Fruit fly (Drosophila melanogaster): Measurements from ENCODE around the gene Jon25Bii.
A peak's percentile ranks its signal among the peaks of the same experiment; 100 is the strongest.

Jon25Bii gene

DNA sequence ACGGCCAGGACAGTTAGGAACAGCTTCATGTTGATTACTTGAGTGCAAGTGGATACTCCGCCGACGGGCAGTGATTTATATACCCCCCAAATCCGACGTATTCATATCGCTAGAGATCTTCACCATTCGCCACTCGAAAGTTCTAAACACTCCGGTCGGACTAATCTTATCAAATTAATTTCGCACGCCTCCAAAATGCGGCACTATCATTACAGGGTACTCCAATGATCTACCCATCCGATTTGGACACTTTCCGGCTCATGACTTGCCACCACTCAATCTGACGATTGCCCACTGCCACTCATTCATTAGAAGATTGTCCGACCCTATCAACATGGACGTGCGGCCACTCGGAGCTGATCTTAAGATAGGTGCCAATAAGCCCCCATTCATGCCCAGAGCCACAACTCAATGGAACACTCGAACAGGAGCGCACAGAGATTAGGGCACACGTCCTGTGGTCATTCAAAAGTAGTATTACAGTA is at the start of gene Jon25Bii:
TSS of gene Jon25Bii (minus strand) at position 51 of the 485 bp plus-strand sequence.
- TF ChIP-seq Awh (GFP tag; IDR thresholded peaks at IDR 0.05) (no peak), ftz-f1 (GFP tag; optimal IDR thresholded peaks at IDR 0.05) (no peak), GATAe (GFP tag; conservative IDR thresholded peaks at IDR 0.05) (peak; percentile 37; the same call in 1 of the 2 replicates), Ets97D (GFP tag; optimal IDR thresholded peaks at IDR 0.05) (no peak), chm (GFP tag; IDR thresholded peaks at IDR 0.05) (no peak), CG8478 (optimal IDR thresholded peaks at IDR 0.05) (no peak), CG10959 (GFP tag; IDR thresholded peaks at IDR 0.05) (no peak), Spps (tag; optimal IDR thresholded peaks at IDR 0.05) (no peak), CG6654 (GFP tag; optimal IDR thresholded peaks at IDR 0.05) (no peak), CG4404 (GFP tag; IDR thresholded peaks at IDR 0.05) (no peak), disco-r (GFP tag; optimal IDR thresholded peaks at IDR 0.05) (no peak), CG17912 (GFP tag; optimal IDR thresholded peaks at IDR 0.05) (no peak), CG6813 (GFP tag; optimal IDR thresholded peaks at IDR 0.05) (no peak), Aef1 (GFP tag; IDR thresholded peaks at IDR 0.05) (no peak), dm (GFP tag; optimal IDR thresholded peaks at IDR 0.05) (no peak), Gsc (GFP tag; IDR thresholded peaks at IDR 0.05) (no peak), insv (GFP tag; optimal IDR thresholded peaks at IDR 0.05) (no peak), CG3995 (GFP tag; optimal IDR thresholded peaks at IDR 0.05) (no peak), pnt (GFP tag; optimal IDR thresholded peaks at IDR 0.05) (no peak), dati (GFP tag; IDR thresholded peaks at IDR 0.05) (no peak), mirr (GFP tag; optimal IDR thresholded peaks at IDR 0.05) (peak; percentile 80), Dll (GFP tag; IDR thresholded peaks at IDR 0.05; ENCODE audit: partially characterized antibody) (no peak), Rfx (GFP tag; IDR thresholded peaks at IDR 0.05) (no peak), Trl (optimal IDR thresholded peaks at IDR 0.05) (no peak), Trl (GFP tag; optimal IDR thresholded peaks at IDR 0.05) (no peak), CTCF (GFP tag; optimal IDR thresholded peaks at IDR 0.05) (no peak), luna (GFP tag; optimal IDR thresholded peaks at IDR 0.05) (no peak), exex (tag; optimal IDR thresholded peaks at IDR 0.05) (peak; percentile 92), crp (GFP tag; optimal IDR thresholded peaks at IDR 0.05) (no peak), Med (GFP tag) (no peak), sug (tag; optimal IDR thresholded peaks at IDR 0.05) (peak; percentile 70), grn (GFP tag; optimal IDR thresholded peaks at IDR 0.05) (peak; percentile 84), CG6254 (GFP tag; optimal IDR thresholded peaks at IDR 0.05) (no peak), gce (GFP tag; IDR thresholded peaks at IDR 0.05) (no peak), CG42726 (GFP tag; IDR thresholded peaks at IDR 0.05; ENCODE audit: partially characterized antibody) (no peak), CrebB (tag; optimal IDR thresholded peaks at IDR 0.05) (no peak), trem (tag; optimal IDR thresholded peaks at IDR 0.05) (no peak), gcm (GFP tag; optimal IDR thresholded peaks at IDR 0.05) (no peak), CG6765 (GFP tag; optimal IDR thresholded peaks at IDR 0.05) (no peak), zen (tag; optimal IDR thresholded peaks at IDR 0.05) (no peak), Eip74EF (GFP tag; optimal IDR thresholded peaks at IDR 0.05) (no peak), nmo (GFP tag; optimal IDR thresholded peaks at IDR 0.05) (no peak), org-1 (GFP tag; optimal IDR thresholded peaks at IDR 0.05) (no peak), HLH54F (GFP tag; optimal IDR thresholded peaks at IDR 0.05) (no peak), Hey (tag; optimal IDR thresholded peaks at IDR 0.05) (peak; percentile 77), sob (GFP tag; IDR thresholded peaks at IDR 0.05) (no peak), HLHmδ (GFP tag; optimal IDR thresholded peaks at IDR 0.05) (no peak), ewg (GFP tag; optimal IDR thresholded peaks at IDR 0.05) (no peak), CG14667 (GFP tag; IDR thresholded peaks at IDR 0.05) (no peak), CG10462 (GFP tag; optimal IDR thresholded peaks at IDR 0.05) (no peak), CG5245 (GFP tag; optimal IDR thresholded peaks at IDR 0.05) (no peak), her (GFP tag; optimal IDR thresholded peaks at IDR 0.05) (no peak), fd102C (GFP tag; optimal IDR thresholded peaks at IDR 0.05) (no peak)

Measured in whole organism, embryonic.